Fruit fly (Drosophila melanogaster): ENCODE measurements around the gene smog.

The smog gene

DNA sequence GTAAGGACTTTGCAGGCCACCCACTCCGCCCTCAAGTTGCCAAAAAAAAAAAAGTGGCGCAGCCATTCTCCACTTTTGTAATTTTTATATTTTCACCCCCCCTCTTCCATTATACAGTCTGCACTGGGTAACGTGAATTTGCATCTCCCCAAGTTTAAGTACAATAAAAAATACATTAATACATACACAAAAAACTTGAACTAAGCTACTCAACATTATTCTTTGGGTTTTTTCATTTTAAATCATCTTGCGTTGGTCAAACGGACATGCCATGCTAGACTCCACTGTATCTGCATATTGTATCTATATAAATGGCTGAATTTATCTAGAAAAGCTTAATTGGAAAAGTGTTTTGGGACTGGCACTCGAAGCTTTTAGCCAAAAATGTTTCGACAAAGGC is 8.8 kb downstream of the smog start (continued):
- TF ChIP-seq Jarid2 (GFP tag; optimal IDR thresholded peaks at IDR 0.05) (no peak), zen2 (GFP tag; IDR thresholded peaks at IDR 0.05; ENCODE audit: partially characterized antibody) (no peak), oc (tag; optimal IDR thresholded peaks at IDR 0.05) (no peak), nom (GFP tag; optimal IDR thresholded peaks at IDR 0.05) (no peak), CG1647 (GFP tag; optimal IDR thresholded peaks at IDR 0.05) (no peak), pb (GFP tag; optimal IDR thresholded peaks at IDR 0.05) (no peak), Sry-δ (GFP tag; optimal IDR thresholded peaks at IDR 0.05) (no peak), ems (GFP tag; optimal IDR thresholded peaks at IDR 0.05) (no peak), ken (GFP tag; IDR thresholded peaks at IDR 0.05) (no peak), hth (optimal IDR thresholded peaks at IDR 0.05) (no peak), CG15514 (GFP tag; optimal IDR thresholded peaks at IDR 0.05) (peak; percentile 36), gsb (GFP tag; IDR thresholded peaks at IDR 0.05) (peak; percentile 62; the same call in 1 of the 2 replicates), Ssrp (tag; optimal IDR thresholded peaks at IDR 0.05) (no peak), CG11085 (GFP tag; IDR thresholded peaks at IDR 0.05) (no peak), salm (tag; optimal IDR thresholded peaks at IDR 0.05) (no peak), sr (GFP tag; IDR thresholded peaks at IDR 0.05) (no peak), pfk (GFP tag; optimal IDR thresholded peaks at IDR 0.05) (no peak), CG12744 (GFP tag; optimal IDR thresholded peaks at IDR 0.05) (no peak), cas (GFP tag; IDR thresholded peaks at IDR 0.05) (no peak), CG2678 (tag; optimal IDR thresholded peaks at IDR 0.05) (peak; percentile 70), CG10431 (GFP tag; optimal IDR thresholded peaks at IDR 0.05) (no peak), Lpt (GFP tag; optimal IDR thresholded peaks at IDR 0.05) (no peak), wdn (GFP tag; IDR thresholded peaks at IDR 0.05) (no peak), Dbx (GFP tag; IDR thresholded peaks at IDR 0.05) (0 out of 3 replicates have a peak, but pooled peaks have one; percentile 27), Rfx (GFP tag; IDR thresholded peaks at IDR 0.05) (peak; percentile 54), mld (GFP tag; IDR thresholded peaks at IDR 0.05; ENCODE audit: partially characterized antibody) (no peak), Hmx (GFP tag; optimal IDR thresholded peaks at IDR 0.05) (no peak), scrt (GFP tag; optimal IDR thresholded peaks at IDR 0.05) (peak; percentile 39), en (GFP tag; optimal IDR thresholded peaks at IDR 0.05) (no peak), ranshi (GFP tag; IDR thresholded peaks at IDR 0.05) (peak; percentile 17; the same call in 1 of the 2 replicates), h (optimal IDR thresholded peaks at IDR 0.05) (no peak), CG14441 (GFP tag; IDR thresholded peaks at IDR 0.05) (peak; percentile 79), CTCF (GFP tag; optimal IDR thresholded peaks at IDR 0.05) (no peak), dmrt11E (tag; optimal IDR thresholded peaks at IDR 0.05) (no peak), NfI (GFP tag; optimal IDR thresholded peaks at IDR 0.05) (no peak), sens (GFP tag) (no peak), CG11695 (GFP tag; IDR thresholded peaks at IDR 0.05) (0 out of 3 replicates have a peak, but pooled peaks have one; percentile 27), ato (GFP tag; IDR thresholded peaks at IDR 0.05; ENCODE audit: partially characterized antibody) (no peak), Mad (GFP tag; optimal IDR thresholded peaks at IDR 0.05) (no peak), CG8290 (GFP tag; optimal IDR thresholded peaks at IDR 0.05) (no peak), CG8290 (tag; optimal IDR thresholded peaks at IDR 0.05) (no peak), CG3163 (GFP tag; optimal IDR thresholded peaks at IDR 0.05) (no peak), lab (GFP tag; optimal IDR thresholded peaks at IDR 0.05) (peak; percentile 76), Sry-β (GFP tag; optimal IDR thresholded peaks at IDR 0.05) (no peak), tgo (GFP tag; IDR thresholded peaks at IDR 0.05) (peak; percentile 23; the same call in 1 of the 3 replicates), CG15011 (GFP tag; optimal IDR thresholded peaks at IDR 0.05) (no peak), repo (GFP tag; optimal IDR thresholded peaks at IDR 0.05) (no peak), fd64A (GFP tag; optimal IDR thresholded peaks at IDR 0.05) (no peak), Kr (GFP tag; optimal IDR thresholded peaks at IDR 0.05) (no peak), CG1832 (GFP tag; optimal IDR thresholded peaks at IDR 0.05) (no peak), CG16815 (GFP tag; optimal IDR thresholded peaks at IDR 0.05) (no peak), CG11504 (tag; optimal IDR thresholded peaks at IDR 0.05) (no peak), B-H2 (GFP tag; optimal IDR thresholded peaks at IDR 0.05) (no peak)
